Worm (Caenorhabditis elegans): ENCODE data around the gene glb-30.

glb-30 gene

ce11 chrIII:1652925-1653324, 15.5 kb downstream of the glb-30 start:
- TF ChIP-seq lin-13 (GFP tag; optimal IDR thresholded peaks at IDR 0.05): no peak
- TF ChIP-seq ces-1 (GFP tag; optimal IDR thresholded peaks at IDR 0.05): no peak
- TF ChIP-seq aha-1 (tag): peak; percentile 79
- no peak for TF ChIP-seq mdl-1 (tag; optimal IDR thresholded peaks at IDR 0.05)

- TF ChIP-seq tra-1 (GFP tag; IDR thresholded peaks at IDR 0.05) (no peak), nhr-25 (tag; optimal IDR thresholded peaks at IDR 0.05; ENCODE audit: borderline replicate concordance, insufficient read depth) (no peak), lin-15B (tag; optimal IDR thresholded peaks at IDR 0.05) (no peak), snpc-1.2 (GFP tag; IDR thresholded peaks at IDR 0.05) (no peak), ces-1 (GFP tag; optimal IDR thresholded peaks at IDR 0.05) (no peak), hlh-30 (tag; optimal IDR thresholded peaks at IDR 0.05; ENCODE audit: insufficient read depth) (no peak), F10B5.3 (tag; optimal IDR thresholded peaks at IDR 0.05) (no peak), R02D3.7 (tag; optimal IDR thresholded peaks at IDR 0.05) (no peak), lim-7 (GFP tag; IDR thresholded peaks at IDR 0.05) (no peak), ceh-28 (tag; optimal IDR thresholded peaks at IDR 0.05) (no peak), nhr-111 (GFP tag; optimal IDR thresholded peaks at IDR 0.05) (no peak), zfp-3 (GFP tag; conservative IDR thresholded peaks at IDR 0.05) (no peak)
These were observed 16.2 kb downstream of the glb-30 start, which contains the start of gene Y22D7AL.1 for ce11 chrIII:1652181-1652580. TSS of gene Y22D7AL.1 (plus strand) at chrIII:1652481.

ce11 chrIII:1641163-1641562, 27.3 kb downstream of the glb-30 start, which contains the start of gene Y22D7AL.3:
TSS of gene Y22D7AL.3 (plus strand) at chrIII:1641463.
- no peak for TF ChIP-seq lim-7 (GFP tag; IDR thresholded peaks at IDR 0.05)
- TF ChIP-seq aha-1 (tag): peak; percentile 28
- no peak for TF ChIP-seq dve-1 (tag; optimal IDR thresholded peaks at IDR 0.05; ENCODE audit: insufficient read depth)
- TF ChIP-seq unc-39 (tag; optimal IDR thresholded peaks at IDR 0.05): no peak
- TF ChIP-seq pqm-1 (tag; optimal IDR thresholded peaks at IDR 0.05): no peak

ce11 chrIII:1638345-1638744, 30.1 kb downstream of the glb-30 start:
- TF ChIP-seq set-16 (GFP tag; IDR thresholded peaks at IDR 0.05) (peak; percentile 82), arid-1 (GFP tag; conservative IDR thresholded peaks at IDR 0.05) (no peak), unc-39 (tag; optimal IDR thresholded peaks at IDR 0.05) (no peak), nhr-48 (tag; optimal IDR thresholded peaks at IDR 0.05) (no peak), dpl-1 (GFP tag; optimal IDR thresholded peaks at IDR 0.05) (no peak)

ce11 chrIII:1634270-1634669, 34.1 kb downstream of the glb-30 start, which contains the start of gene Y22D7AL.11:
TSS of gene Y22D7AL.11 (minus strand) at chrIII:1634370.
- TF ChIP-seq saeg-2 (GFP tag; IDR thresholded peaks at IDR 0.05): no peak
- no peak for TF ChIP-seq tag-97 (GFP tag; IDR thresholded peaks at IDR 0.05)
- no peak for TF ChIP-seq zfp-2 (tag; optimal IDR thresholded peaks at IDR 0.05)
- TF ChIP-seq hmg-1.1 (GFP tag; IDR thresholded peaks at IDR 0.05): no peak
- TF ChIP-seq snpc-4 (tag; optimal IDR thresholded peaks at IDR 0.05): no peak
- TF ChIP-seq lsy-2 (tag; optimal IDR thresholded peaks at IDR 0.05): no peak
- no peak for TF ChIP-seq lin-39 (tag; optimal IDR thresholded peaks at IDR 0.05)
- TF ChIP-seq Y48G9A.11 (GFP tag; IDR thresholded peaks at IDR 0.05): no peak
- no peak for TF ChIP-seq aly-2 (tag; optimal IDR thresholded peaks at IDR 0.05)
- TF ChIP-seq F37D6.2 (tag; optimal IDR thresholded peaks at IDR 0.05): no peak
- no peak for TF ChIP-seq gei-8 (GFP tag; optimal IDR thresholded peaks at IDR 0.05)
- TF ChIP-seq lin-13 (GFP tag; optimal IDR thresholded peaks at IDR 0.05): no peak
- TF ChIP-seq nhr-10 (tag; optimal IDR thresholded peaks at IDR 0.05): no peak
- no peak for TF ChIP-seq F49E8.2 (tag; optimal IDR thresholded peaks at IDR 0.05; ENCODE audit: borderline replicate concordance)
- no peak for TF ChIP-seq dpl-1 (GFP tag; optimal IDR thresholded peaks at IDR 0.05)
- no peak for TF ChIP-seq zfp-3 (GFP tag; conservative IDR thresholded peaks at IDR 0.05)
- no peak for TF ChIP-seq dmd-9 (GFP tag; IDR thresholded peaks at IDR 0.05)
- TF ChIP-seq skn-1 (tag; optimal IDR thresholded peaks at IDR 0.05): no peak

All from whole organism, L4 larva.